Worm (Caenorhabditis elegans): ENCODE data around the gene npr-8.

Gene npr-8

DNA sequence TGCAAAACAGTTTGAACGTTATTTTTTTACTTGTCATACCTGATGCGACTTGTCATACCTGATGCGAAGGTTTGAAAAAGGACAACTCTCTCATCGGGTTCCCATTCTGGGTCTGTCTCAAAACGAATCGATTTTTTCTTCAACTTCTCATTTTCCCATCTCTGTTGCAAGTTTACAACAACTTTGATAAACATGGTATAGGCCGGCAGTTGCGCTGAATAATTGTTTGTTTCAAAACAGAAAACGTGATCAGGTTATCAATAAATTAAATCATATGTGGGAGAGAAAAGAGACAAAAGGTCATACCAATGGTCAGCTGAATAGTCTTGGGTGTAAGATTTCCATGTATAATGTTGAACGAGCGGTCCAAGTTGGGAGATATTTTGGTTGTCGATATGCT lies 59.8 kb downstream of the npr-8 start:
- TF ChIP-seq cog-1 (tag; optimal IDR thresholded peaks at IDR 0.05) (no peak), klf-2 (GFP tag; conservative IDR thresholded peaks at IDR 0.05) (no peak), ztf-29 (GFP tag; IDR thresholded peaks at IDR 0.05) (no peak), tab-1 (GFP tag; IDR thresholded peaks at IDR 0.05) (no peak), T22C8.4 (GFP tag; IDR thresholded peaks at IDR 0.05) (no peak), flt-1 (GFP tag; IDR thresholded peaks at IDR 0.05) (no peak), ref-1 (GFP tag; conservative IDR thresholded peaks at IDR 0.05) (no peak), med-1 (GFP tag; optimal IDR thresholded peaks at IDR 0.05; ENCODE audit: insufficient read depth) (no peak), ztf-23 (GFP tag; IDR thresholded peaks at IDR 0.05) (no peak)

- no peak for TF ChIP-seq klf-2 (GFP tag; conservative IDR thresholded peaks at IDR 0.05)
- TF ChIP-seq ztf-29 (GFP tag; IDR thresholded peaks at IDR 0.05) = no peak
- no peak for TF ChIP-seq ztf-23 (GFP tag; IDR thresholded peaks at IDR 0.05)
- no peak for TF ChIP-seq ref-1 (GFP tag; conservative IDR thresholded peaks at IDR 0.05)
These were observed 60.8 kb downstream of the npr-8 start, which contains the start of gene C01C10.2 for ce11 chrX:7437949-7438348. C01C10.2 (minus strand) TSS chrX:7438118.
